Worm (Caenorhabditis elegans): ENCODE data around the gene F56D5.6.

F56D5.6 gene

DNA sequence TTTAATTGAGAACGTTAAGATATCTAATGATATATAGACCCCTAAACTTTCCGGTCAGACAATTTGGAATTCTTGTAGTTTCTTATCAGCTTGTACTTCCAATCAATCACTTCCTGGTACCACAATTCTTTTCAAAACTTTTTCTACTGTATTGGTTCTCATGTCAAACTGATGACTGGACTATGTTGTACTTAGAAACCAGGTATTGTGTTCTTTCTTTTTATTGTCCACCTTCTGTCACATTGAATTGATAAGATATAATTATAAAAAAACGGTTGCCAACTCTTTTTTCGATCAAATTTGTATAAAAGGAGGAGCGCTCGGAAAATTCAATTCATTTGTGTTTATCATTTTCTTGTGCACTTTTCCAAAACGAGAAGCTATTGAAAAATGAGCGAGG, 23.4 kb upstream of the F56D5.6 start, which contains the start of gene C10C5.4 (continued):
- TF ChIP-seq arid-1 (GFP tag; conservative IDR thresholded peaks at IDR 0.05) (no peak), F10B5.3 (tag; optimal IDR thresholded peaks at IDR 0.05) (no peak), zfp-3 (GFP tag; conservative IDR thresholded peaks at IDR 0.05) (no peak), zag-1 (tag; optimal IDR thresholded peaks at IDR 0.05) (no peak), nhr-11 (tag; optimal IDR thresholded peaks at IDR 0.05) (no peak), hlh-30 (tag; optimal IDR thresholded peaks at IDR 0.05; ENCODE audit: insufficient read depth) (no peak), ama-1 (optimal IDR thresholded peaks at IDR 0.05) (no peak), ceh-28 (tag; optimal IDR thresholded peaks at IDR 0.05) (no peak), egl-27 (tag; optimal IDR thresholded peaks at IDR 0.05) (no peak), ceh-82 (tag; optimal IDR thresholded peaks at IDR 0.05) (no peak)

DNA sequence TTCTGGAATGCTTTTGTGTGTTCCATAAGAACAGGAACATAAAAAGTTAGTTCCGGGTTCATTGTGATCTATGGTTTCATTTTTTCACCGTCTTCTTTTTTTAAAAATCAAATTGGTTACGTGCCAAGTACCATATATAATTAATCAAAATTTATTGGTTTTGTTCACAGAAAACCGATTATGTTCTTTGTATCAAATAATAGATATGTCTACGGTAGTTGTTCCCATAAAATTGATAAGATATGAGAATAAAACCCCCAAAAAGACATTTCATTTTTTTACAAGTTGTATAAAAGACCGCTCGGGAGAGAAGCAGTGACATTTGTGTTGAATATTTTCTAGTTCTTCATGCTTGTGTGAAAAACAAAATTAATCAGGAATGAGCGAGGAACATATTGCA, 20.6 kb upstream of the F56D5.6 start, which contains the start of gene C10C5.5:
Gene C10C5.5, plus strand, starts transcription at position 301 of the 400 bp plus-strand sequence.
- TF ChIP-seq dmd-9 (GFP tag; IDR thresholded peaks at IDR 0.05): no peak
- peak; percentile 17 for TF ChIP-seq aha-1 (tag)

ce11 chrIV:9384826-9385225, 16.9 kb upstream of the F56D5.6 start, which contains the start of gene C10C5.7:
C10C5.7 (plus strand) TSS chrIV:9385126.
- peak in 1 of 2 experiments; percentile 1 for TF ChIP-seq unc-62 (GFP tag; optimal IDR thresholded peaks at IDR 0.05 in 1 of 2)
- no peak for TF ChIP-seq unc-62 (tag; optimal IDR thresholded peaks at IDR 0.05)
- no peak for TF ChIP-seq snpc-4 (tag; optimal IDR thresholded peaks at IDR 0.05)
- no peak for TF ChIP-seq ZK546.5 (tag; optimal IDR thresholded peaks at IDR 0.05)

DNA sequence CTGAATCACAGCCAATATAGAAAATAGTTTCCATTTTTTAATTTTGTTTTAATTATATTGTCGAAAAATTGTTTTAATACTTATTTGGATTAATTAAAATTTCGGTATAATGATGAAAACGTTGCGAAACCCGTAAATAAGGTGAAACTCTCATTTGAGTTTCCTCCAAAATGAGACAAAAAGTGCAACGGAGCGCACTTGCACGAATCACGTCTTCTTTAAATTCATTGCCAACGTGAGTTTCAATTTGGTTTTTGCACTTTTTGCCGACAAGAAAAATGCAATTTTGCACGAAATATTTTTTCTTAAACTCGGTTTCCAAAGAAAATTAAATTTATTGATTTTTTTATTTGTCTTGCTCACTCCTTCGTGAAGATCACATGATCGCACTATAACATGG, 15.7 kb upstream of the F56D5.6 start, which contains the start of gene daf-15:
Gene daf-15, plus strand, starts transcription at position 171 of the 400 bp plus-strand sequence.
- TF ChIP-seq nhr-28 (tag; optimal IDR thresholded peaks at IDR 0.05): peak; percentile 32
- no peak for TF ChIP-seq Y105C5A.15 (GFP tag; IDR thresholded peaks at IDR 0.05)
- peak; percentile 45 for TF ChIP-seq mep-1 (tag; optimal IDR thresholded peaks at IDR 0.05)
- no peak for TF ChIP-seq pqm-1 (tag; optimal IDR thresholded peaks at IDR 0.05)
- peak; percentile 93 for TF ChIP-seq dpl-1 (GFP tag; optimal IDR thresholded peaks at IDR 0.05)
- peak in 1 of 2 experiments; percentile 27 for TF ChIP-seq mdl-1 (tag; optimal IDR thresholded peaks at IDR 0.05)
- no peak for TF ChIP-seq zfp-2 (tag; optimal IDR thresholded peaks at IDR 0.05)
- no peak for TF ChIP-seq hmg-1.1 (GFP tag; IDR thresholded peaks at IDR 0.05)
- TF ChIP-seq lir-3 (tag; optimal IDR thresholded peaks at IDR 0.05): no peak
- TF ChIP-seq R02D3.7 (tag; optimal IDR thresholded peaks at IDR 0.05): no peak
- peak; percentile 94 for TF ChIP-seq lin-38 (GFP tag; IDR thresholded peaks at IDR 0.05)
- peak; percentile 46 for TF ChIP-seq nhr-6 (tag; optimal IDR thresholded peaks at IDR 0.05)
- no peak for TF ChIP-seq cey-2 (tag; optimal IDR thresholded peaks at IDR 0.05; ENCODE audit: borderline replicate concordance, insufficient read depth)
- TF ChIP-seq aha-1 (tag): peak; percentile 93
- TF ChIP-seq unc-62 (GFP tag; optimal IDR thresholded peaks at IDR 0.05 in 1 of 2): peak in 1 of 2 experiments; percentile 69
- TF ChIP-seq unc-62 (tag; optimal IDR thresholded peaks at IDR 0.05): no peak
- peak; percentile 28 for TF ChIP-seq dve-1 (tag; optimal IDR thresholded peaks at IDR 0.05; ENCODE audit: insufficient read depth)
- TF ChIP-seq hlh-30 (tag; optimal IDR thresholded peaks at IDR 0.05; ENCODE audit: insufficient read depth): peak; percentile 90
- no peak for TF ChIP-seq hif-1 (tag; optimal IDR thresholded peaks at IDR 0.05)
- TF ChIP-seq rbr-2 (tag; optimal IDR thresholded peaks at IDR 0.05): peak; percentile 26
- peak in 1 of 2 experiments; percentile 67 for TF ChIP-seq lsy-2 (tag; optimal IDR thresholded peaks at IDR 0.05)
- no peak for TF ChIP-seq fkh-10 (GFP tag; optimal IDR thresholded peaks at IDR 0.05)

- TF ChIP-seq aha-1 (tag): no peak
- TF ChIP-seq T26A8.4 (GFP tag; IDR thresholded peaks at IDR 0.05): no peak
- no peak for TF ChIP-seq attf-4 (tag; optimal IDR thresholded peaks at IDR 0.05)
- TF ChIP-seq ces-1 (GFP tag; optimal IDR thresholded peaks at IDR 0.05): no peak
- TF ChIP-seq ztf-7 (tag; optimal IDR thresholded peaks at IDR 0.05): no peak
- TF ChIP-seq hlh-30 (tag; optimal IDR thresholded peaks at IDR 0.05; ENCODE audit: insufficient read depth): no peak
- TF ChIP-seq fkh-10 (GFP tag; optimal IDR thresholded peaks at IDR 0.05): no peak
- TF ChIP-seq zip-11 (GFP tag; IDR thresholded peaks at IDR 0.05): no peak
Measured at ce11 chrIV:9396118-9396517, 5.6 kb upstream of the F56D5.6 start, which contains the start of gene col-121. col-121 (minus strand) TSS chrIV:9396218.
